Fruit fly (Drosophila melanogaster) whole organism, adult: Measurements from ENCODE around the gene CG9192.

Experiments used
- CG11617 ChIP-seq: fragments of 200-800 bp; sonication (Bioruptor generic); optimal IDR thresholded peaks from 2 replicates; lab custom pipeline; 2017; ENCODE audit warnings: mild to moderate bottlenecking, missing biosample characterization, missing genetic modification reagents, missing genetic modification characterization
- CG12768 ChIP-seq: fragments of 200-800 bp; sonication (Bioruptor generic); optimal IDR thresholded peaks from 2 replicates; lab custom pipeline; 2017; ENCODE audit warnings: missing biosample characterization, missing genetic modification characterization, mild to moderate bottlenecking, moderate library complexity, missing genetic modification reagents
- CG14711 ChIP-seq: fragments of 200-800 bp; sonication (Bioruptor generic); optimal IDR thresholded peaks from 2 replicates; lab custom pipeline; 2018; ENCODE audit warnings: missing biosample characterization, mild to moderate bottlenecking, missing genetic modification characterization, moderate library complexity
- CG1620 ChIP-seq: fragments of 200-800 bp; sonication (Bioruptor generic); optimal IDR thresholded peaks from 2 replicates; lab custom pipeline; 2016; ENCODE audit warnings: missing biosample characterization, missing genetic modification characterization
- CG33017 ChIP-seq: fragments of 200-800 bp; sonication (Bioruptor generic); optimal IDR thresholded peaks from 2 replicates; lab custom pipeline; 2018; ENCODE audit warnings: missing biosample characterization, mild to moderate bottlenecking, missing genetic modification characterization, moderate library complexity
- CG5204 ChIP-seq: fragments of 200-800 bp; sonication (Bioruptor generic); optimal IDR thresholded peaks from 2 replicates; lab custom pipeline; 2016; ENCODE audit warnings: missing biosample characterization, missing genetic modification characterization
- CG7045 ChIP-seq: fragments of 200-800 bp; sonication (Bioruptor generic); optimal IDR thresholded peaks from 2 replicates; lab custom pipeline; 2017; ENCODE audit warnings: missing biosample characterization, mild to moderate bottlenecking, missing genetic modification characterization
- CG7101 ChIP-seq: fragments of 200-800 bp; sonication (Bioruptor generic); optimal IDR thresholded peaks from 2 replicates; lab custom pipeline; 2018; ENCODE audit warnings: missing biosample characterization, mild to moderate bottlenecking, missing genetic modification characterization, moderate library complexity
- Clk ChIP-seq: fragments of 200-800 bp; sonication (Bioruptor generic); optimal IDR thresholded peaks from 2 replicates; lab custom pipeline; 2017; ENCODE audit warnings: missing biosample characterization, missing genetic modification characterization
- Crg-1 ChIP-seq: fragments of 200-800 bp; sonication (Bioruptor generic); optimal IDR thresholded peaks from 2 replicates; lab custom pipeline; 2016; ENCODE audit warnings: missing biosample characterization, missing genetic modification characterization
- Hr96 ChIP-seq: fragments of 200-800 bp; sonication (Bioruptor generic); optimal IDR thresholded peaks from 2 replicates; lab custom pipeline; 2016; ENCODE audit warnings: missing biosample characterization, missing genetic modification characterization
- Mnt ChIP-seq: fragments of 200-800 bp; sonication (Bioruptor generic); optimal IDR thresholded peaks from 2 replicates; lab custom pipeline; 2016; ENCODE audit warnings: missing biosample characterization, mild to moderate bottlenecking, missing genetic modification characterization
- bab1 ChIP-seq: fragments of 200-800 bp; sonication (Bioruptor generic); optimal IDR thresholded peaks from 3 replicates; lab custom pipeline; 2019; ENCODE audit warnings: missing biosample characterization, mild to moderate bottlenecking, missing genetic modification characterization, moderate library complexity
- cic ChIP-seq: fragments of 200-800 bp; sonication (Bioruptor generic); optimal IDR thresholded peaks from 2 replicates; lab custom pipeline; 2017; ENCODE audit warnings: missing biosample characterization, mild to moderate bottlenecking, missing genetic modification characterization, moderate library complexity
- cnc ChIP-seq, 2 experiments: fragments of >200 bp; optimal IDR thresholded peaks; 2 replicates each; lab custom pipeline; 2017
- kay ChIP-seq: fragments of 200-800 bp; sonication (Bioruptor generic); peaks from one replicate; lab custom pipeline; 2016; ENCODE audit warnings: missing biosample characterization, missing genetic modification characterization, borderline replicate concordance
- ovo ChIP-seq: fragments of 200-800 bp; sonication (Bioruptor generic); optimal IDR thresholded peaks from 2 replicates; lab custom pipeline; 2016; ENCODE audit warnings: missing biosample characterization, missing genetic modification characterization
- pad ChIP-seq: fragments of 200-800 bp; sonication (Bioruptor generic); optimal IDR thresholded peaks from 3 replicates; lab custom pipeline; 2017; ENCODE audit warnings: missing biosample characterization, missing genetic modification characterization, mild to moderate bottlenecking, moderate library complexity, missing genetic modification reagents
- tj ChIP-seq: fragments of 200-800 bp; sonication (Bioruptor generic); optimal IDR thresholded peaks from 3 replicates; lab custom pipeline; 2017; ENCODE audit warnings: missing biosample characterization, mild to moderate bottlenecking, missing genetic modification characterization, moderate library complexity
- toe ChIP-seq: fragments of 200-800 bp; sonication (Bioruptor generic); optimal IDR thresholded peaks from 2 replicates; lab custom pipeline; 2016; ENCODE audit warnings: missing biosample characterization, missing genetic modification characterization

The CG9192 gene

DNA sequence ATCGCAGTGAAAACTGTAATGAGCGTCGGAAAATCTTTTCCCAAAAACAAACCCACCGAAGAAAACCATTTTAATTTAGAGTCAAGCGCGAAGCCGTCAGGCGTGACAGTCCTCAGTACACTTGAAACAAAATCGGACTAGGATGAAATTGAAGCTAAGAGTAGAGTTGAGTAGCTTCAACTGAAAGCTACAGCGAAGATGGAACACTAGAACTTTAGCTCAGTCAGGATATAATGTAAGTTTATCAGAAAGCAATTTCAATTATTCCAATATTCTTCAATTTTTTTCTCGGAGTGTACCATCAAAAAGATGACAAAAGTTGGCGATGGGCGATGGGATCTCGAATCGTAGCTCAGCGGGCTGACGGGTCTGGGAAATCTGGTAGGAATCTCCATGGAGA lies 21.7 kb downstream of the CG9192 start:
- TF ChIP-seq CG1620 (GFP tag; lab: Kevin White, UChicago) (no peak), pad (GFP tag; lab: Kevin White, UChicago) (no peak), toe (GFP tag; lab: Kevin White, UChicago) (no peak), CG12768 (GFP tag; lab: Kevin White, UChicago) (no peak), Hr96 (GFP tag; lab: Kevin White, UChicago) (no peak), CG7045 (no peak), CG33017 (tag; lab: Kevin White, UChicago) (no peak), bab1 (no peak), kay (GFP tag; lab: Kevin White, UChicago) (no peak), CG7101 (tag; lab: Kevin White, UChicago) (no peak), Mnt (GFP tag; lab: Kevin White, UChicago) (no peak), tj (no peak), CG14711 (tag; lab: Kevin White, UChicago) (no peak), ovo (no peak)

- TF ChIP-seq Mnt (GFP tag; lab: Kevin White, UChicago) (no peak), CG1620 (GFP tag; lab: Kevin White, UChicago) (no peak), Hr96 (GFP tag; lab: Kevin White, UChicago) (no peak), CG14711 (tag; lab: Kevin White, UChicago) (no peak), Crg-1 (GFP tag; lab: Kevin White, UChicago) (no peak), cic (no peak), pad (GFP tag; lab: Kevin White, UChicago) (no peak), CG12768 (GFP tag; lab: Kevin White, UChicago) (no peak), CG7045 (no peak), CG5204 (GFP tag; lab: Kevin White, UChicago) (no peak), toe (GFP tag; lab: Kevin White, UChicago) (no peak), cnc (optimal IDR thresholded peaks at IDR 0.05; lab: Kevin White, UChicago) (no peak), tj (no peak), CG7101 (tag; lab: Kevin White, UChicago) (no peak), CG11617 (GFP tag; lab: Kevin White, UChicago) (no peak), ovo (no peak), bab1 (no peak), Clk (no peak), CG33017 (tag; lab: Kevin White, UChicago) (no peak)
Measured at dm6 chr3L:1212571-1212970, 25.5 kb downstream of the CG9192 start, which contains the start of gene LysE. TSS of gene LysE (plus strand) at chr3L:1212827.

DNA sequence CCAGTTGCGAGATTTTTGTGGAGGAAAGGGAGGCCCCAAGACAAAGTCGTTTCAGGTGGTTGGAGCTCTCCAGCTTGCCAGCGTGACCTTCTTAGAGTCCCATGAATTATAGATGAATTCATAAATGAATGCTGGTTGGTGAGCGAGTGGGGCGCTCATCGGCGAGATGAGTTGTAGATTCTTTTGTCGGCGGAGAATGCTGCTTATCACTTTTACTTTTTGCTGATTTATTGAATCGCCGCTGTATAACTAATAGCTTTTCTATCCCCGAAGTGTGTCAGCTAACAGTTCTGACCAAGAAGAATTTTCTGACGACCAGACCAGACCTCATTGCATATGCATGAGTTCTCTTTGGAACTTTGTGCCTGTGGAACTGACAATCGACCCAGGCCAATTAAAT lies 26.0 kb downstream of the CG9192 start:
- TF ChIP-seq CG5204 (GFP tag; lab: Kevin White, UChicago) (no peak), cnc (optimal IDR thresholded peaks at IDR 0.05; lab: Kevin White, UChicago) (no peak), Clk (no peak), CG7045 (no peak)

DNA sequence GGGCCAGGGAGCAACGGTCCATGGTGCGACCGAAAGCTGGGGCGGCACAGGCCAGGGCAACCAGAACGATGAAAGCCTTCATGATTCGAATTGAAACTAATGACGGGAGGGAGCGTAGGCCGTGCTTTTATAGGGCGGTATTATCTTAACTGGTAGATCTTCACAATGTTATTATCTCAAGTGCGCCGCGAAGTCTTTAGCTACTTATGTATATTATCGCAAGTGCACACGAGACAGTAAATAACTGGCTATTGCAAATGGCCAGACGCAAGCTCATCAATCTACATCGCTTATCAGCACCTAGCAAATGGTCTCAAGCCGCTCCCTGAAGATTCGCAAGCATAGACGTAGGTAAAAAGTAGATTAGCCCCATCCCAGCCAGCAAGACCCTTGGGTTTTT lies 27.0 kb downstream of the CG9192 start, which contains the start of gene LysD:
TSS of gene LysD (minus strand) at position 101 of the 400 bp plus-strand sequence.
- TF ChIP-seq CG1620 (GFP tag; lab: Kevin White, UChicago), result no peak
- TF ChIP-seq CG14711 (tag; lab: Kevin White, UChicago), result no peak
- TF ChIP-seq Hr96 (GFP tag; lab: Kevin White, UChicago), result no peak
- no peak for TF ChIP-seq pad (GFP tag; lab: Kevin White, UChicago)
- TF ChIP-seq CG11617 (GFP tag; lab: Kevin White, UChicago), result no peak
- TF ChIP-seq Mnt (GFP tag; lab: Kevin White, UChicago), result no peak
- no peak for TF ChIP-seq CG5204 (GFP tag; lab: Kevin White, UChicago)
- no peak for TF ChIP-seq bab1
- no peak for TF ChIP-seq ovo
- no peak for TF ChIP-seq Clk
- no peak for TF ChIP-seq CG7101 (tag; lab: Kevin White, UChicago)
- no peak for TF ChIP-seq CG33017 (tag; lab: Kevin White, UChicago)
- no peak for TF ChIP-seq cnc (optimal IDR thresholded peaks at IDR 0.05; lab: Kevin White, UChicago)
- TF ChIP-seq CG12768 (GFP tag; lab: Kevin White, UChicago), result no peak
- TF ChIP-seq kay (GFP tag; lab: Kevin White, UChicago), result no peak
- no peak for TF ChIP-seq tj
- no peak for TF ChIP-seq cic
- no peak for TF ChIP-seq toe (GFP tag; lab: Kevin White, UChicago)
- TF ChIP-seq Crg-1 (GFP tag; lab: Kevin White, UChicago), result no peak
- no peak for TF ChIP-seq CG7045

DNA sequence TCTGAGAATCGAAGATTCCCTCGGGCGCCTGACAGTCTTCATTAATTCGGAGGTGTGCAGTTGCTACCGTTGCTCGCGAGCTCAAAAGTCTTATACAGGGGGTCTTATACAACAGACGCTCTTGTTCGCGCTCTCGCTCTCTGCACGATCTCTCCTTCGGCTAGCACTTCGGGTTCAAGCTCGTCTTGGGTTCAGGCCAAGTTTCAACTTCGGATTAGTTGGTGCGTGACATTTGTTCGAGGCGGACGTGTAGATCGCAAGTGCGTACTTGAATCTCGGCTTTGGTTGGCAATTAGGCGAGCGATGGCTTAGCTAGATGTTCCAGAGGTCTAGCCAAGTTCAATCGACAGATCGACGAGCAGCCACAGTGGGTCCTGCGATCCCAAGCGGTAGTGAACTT lies 29.9 kb downstream of the CG9192 start:
- TF ChIP-seq CG5204 (GFP tag; lab: Kevin White, UChicago) (no peak), Clk (no peak), CG12768 (GFP tag; lab: Kevin White, UChicago) (no peak), Mnt (GFP tag; lab: Kevin White, UChicago) (no peak), pad (GFP tag; lab: Kevin White, UChicago) (no peak), CG11617 (GFP tag; lab: Kevin White, UChicago) (no peak), cic (no peak), Crg-1 (GFP tag; lab: Kevin White, UChicago) (no peak), CG7045 (no peak), bab1 (no peak), ovo (no peak), tj (no peak), CG33017 (tag; lab: Kevin White, UChicago) (no peak), cnc (optimal IDR thresholded peaks at IDR 0.05; lab: Kevin White, UChicago) (no peak), Hr96 (GFP tag; lab: Kevin White, UChicago) (no peak), toe (GFP tag; lab: Kevin White, UChicago) (no peak), CG14711 (tag; lab: Kevin White, UChicago) (no peak)

dm6 chr3L:1206682-1207421 lies 31.3 kb downstream of the CG9192 start, which contains the start of gene LysB:
TSS of gene LysB (plus strand) at chr3L:1207371.
- TF ChIP-seq CG12768 (GFP tag; lab: Kevin White, UChicago) (no peak), tj (no peak), CG11617 (GFP tag; lab: Kevin White, UChicago) (no peak), CG1620 (GFP tag; lab: Kevin White, UChicago) (no peak), pad (GFP tag; lab: Kevin White, UChicago) (no peak), Hr96 (GFP tag; lab: Kevin White, UChicago) (no peak), ovo (no peak), cic (no peak), kay (GFP tag; lab: Kevin White, UChicago) (no peak), Crg-1 (GFP tag; lab: Kevin White, UChicago) (no peak), CG33017 (tag; lab: Kevin White, UChicago) (no peak), CG14711 (tag; lab: Kevin White, UChicago) (no peak)
